Fruit fly (Drosophila melanogaster) Kc167 (cell line): ENCODE data around the gene SMC3.

Experiments used
- Myc ChIP-seq: fragments of >200 bp; optimal IDR thresholded peaks from 2 replicates; lab custom pipeline; 2017; ENCODE audit warnings: missing external identifiers
- Sin3A ChIP-seq: fragments of >200 bp; optimal IDR thresholded peaks from 2 replicates; lab custom pipeline; 2018; ENCODE audit warnings: missing external identifiers
- h ChIP-seq: fragments of >200 bp; optimal IDR thresholded peaks from 3 replicates; lab custom pipeline; 2018; ENCODE audit warnings: missing external identifiers
- insv ChIP-seq: fragments of >200 bp; optimal IDR thresholded peaks from 3 replicates; lab custom pipeline; 2018; ENCODE audit warnings: missing external identifiers
- psq ChIP-seq: fragments of >200 bp; optimal IDR thresholded peaks from 2 replicates; lab custom pipeline; 2017; ENCODE audit warnings: missing external identifiers
- ttk ChIP-seq: sonication (Bioruptor generic); optimal IDR thresholded peaks from 2 replicates; lab custom pipeline; 2017; ENCODE audit warnings: missing external identifiers

- TF ChIP-seq insv (lab: Kevin White, UChicago): no peak
- no peak for TF ChIP-seq h
- no peak for TF ChIP-seq Sin3A (lab: Kevin White, UChicago)
- TF ChIP-seq psq (lab: Kevin White, UChicago): no peak
- TF ChIP-seq ttk (lab: Kevin White, UChicago): no peak
- TF ChIP-seq Myc (lab: Kevin White, UChicago): no peak
Observed at dm6 chrX:16547390-16547789, 45.8 kb downstream of the SMC3 start, which contains the start of gene CG9902.
